Worm (Caenorhabditis elegans) whole organism, L4 larva: Measurements from ENCODE around the gene ZK1098.9.

Source experiments
- D1046.2 ChIP-seq: fragments of 200-800 bp; sonication (Bioruptor generic); IDR thresholded peaks from 2 replicates; pipeline ENCODE4 v1.3.6; 2022; ENCODE audit warnings: missing genetic modification characterization, missing compliant biosample characterization
- F49E8.2 ChIP-seq: sonication (generic microtip); optimal IDR thresholded peaks from 2 replicates; lab custom pipeline; 2016; ENCODE audit warnings: missing compliant biosample characterization, mild to moderate bottlenecking, missing genetic modification characterization, borderline replicate concordance
- T20F7.1 ChIP-seq: fragments of 200-800 bp; sonication (Bioruptor generic); optimal IDR thresholded peaks from 2 replicates; lab custom pipeline; 2018; ENCODE audit warnings: mild to moderate bottlenecking, missing genetic modification characterization, missing compliant biosample characterization
- T26A8.4 ChIP-seq: fragments of 200-800 bp; sonication (Bioruptor generic); IDR thresholded peaks from 2 replicates; pipeline ENCODE4 v1.3.6; 2022; ENCODE audit warnings: missing genetic modification characterization, missing compliant biosample characterization
- Y48G9A.11 ChIP-seq: fragments of 200-800 bp; sonication (Bioruptor generic); IDR thresholded peaks from 2 replicates; pipeline ENCODE4 v1.3.6; 2022; ENCODE audit warnings: missing genetic modification reagents, missing genetic modification characterization, missing compliant biosample characterization
- Y5F2A.4 ChIP-seq: fragments of 200-800 bp; sonication (Bioruptor generic); optimal IDR thresholded peaks from 2 replicates; lab custom pipeline; 2018; ENCODE audit warnings: mild to moderate bottlenecking, missing genetic modification characterization, missing compliant biosample characterization
- ZK337.2 ChIP-seq: fragments of 200-800 bp; sonication (Bioruptor generic); IDR thresholded peaks from 2 replicates; pipeline ENCODE4 v1.3.6; 2022; ENCODE audit warnings: missing genetic modification reagents, missing genetic modification characterization, missing compliant biosample characterization
- ZK546.5 ChIP-seq, 2 experiments: sonication (generic microtip); optimal IDR thresholded peaks; 2 replicates each; lab custom pipeline; 2017; ENCODE audit warnings: missing biosample characterization in 2 of 2, missing genetic modification characterization in 2 of 2
- aha-1 ChIP-seq: fragments of 150-350 bp; peaks from one replicate; lab custom pipeline; 2014; ENCODE audit warnings: missing biosample characterization, missing genetic modification characterization
- aly-2 ChIP-seq: sonication (generic microtip); optimal IDR thresholded peaks from 2 replicates; lab custom pipeline; 2018; ENCODE audit warnings: missing biosample characterization, missing genetic modification characterization
- arid-1 ChIP-seq: fragments of 200-800 bp; sonication (Bioruptor generic); conservative IDR thresholded peaks from 2 replicates; pipeline ENCODE4 v1.3.6; 2022; ENCODE audit warnings: missing genetic modification reagents, missing genetic modification characterization, missing compliant biosample characterization
- ceh-44 ChIP-seq: fragments of 200-800 bp; sonication (Bioruptor generic); IDR thresholded peaks from 2 replicates; pipeline ENCODE4 v1.3.6; 2022; ENCODE audit warnings: missing genetic modification reagents, missing genetic modification characterization, missing compliant biosample characterization
- ceh-62 ChIP-seq: sonication (generic microtip); optimal IDR thresholded peaks from 2 replicates; lab custom pipeline; 2017; ENCODE audit warnings: missing biosample characterization, missing genetic modification characterization
- ctbp-1 ChIP-seq: fragments of 200-800 bp; sonication (Bioruptor generic); IDR thresholded peaks from 2 replicates; pipeline ENCODE4 v1.3.6; 2022; ENCODE audit warnings: missing genetic modification reagents, missing genetic modification characterization, missing compliant biosample characterization
- daf-12 ChIP-seq: fragments of 150-350 bp; optimal IDR thresholded peaks from 2 replicates; lab custom pipeline; 2014; ENCODE audit warnings: missing biosample characterization, missing genetic modification reagents, missing genetic modification characterization
- daf-16 ChIP-seq, 3 experiments: sonication (generic microtip); optimal IDR thresholded peaks; 2 replicates each; lab custom pipeline; 2016 to 2017; ENCODE audit warnings: missing genetic modification characterization in 3 of 3, missing genetic modification reagents in 3 of 3, mild to moderate bottlenecking in 2 of 3, missing compliant biosample characterization in 2 of 3, missing biosample characterization in 1 of 3, moderate library complexity in 1 of 3
- daf-19 ChIP-seq: fragments of 200-800 bp; sonication (Bioruptor generic); conservative IDR thresholded peaks from 2 replicates; pipeline ENCODE4 v1.3.6; 2022; ENCODE audit warnings: missing genetic modification characterization, missing compliant biosample characterization
- dpl-1 ChIP-seq: fragments of 150-350 bp; optimal IDR thresholded peaks from 2 replicates; lab custom pipeline; 2014; ENCODE audit warnings: missing biosample characterization, missing genetic modification reagents, missing genetic modification characterization
- fkh-10 ChIP-seq: fragments of 150-350 bp; optimal IDR thresholded peaks from 2 replicates; lab custom pipeline; 2014; ENCODE audit warnings: missing biosample characterization, missing genetic modification reagents, missing genetic modification characterization
- gei-8 ChIP-seq: fragments of 200-800 bp; sonication (Bioruptor generic); optimal IDR thresholded peaks from 2 replicates; lab custom pipeline; 2018; ENCODE audit warnings: mild to moderate bottlenecking, missing genetic modification characterization, missing compliant biosample characterization
- hlh-11 ChIP-seq: fragments of 200-800 bp; sonication (Bioruptor generic); optimal IDR thresholded peaks from 2 replicates; lab custom pipeline; 2018; ENCODE audit warnings: mild to moderate bottlenecking, missing genetic modification characterization, missing compliant biosample characterization
- hlh-30 ChIP-seq: sonication (generic microtip); optimal IDR thresholded peaks from 2 replicates; lab custom pipeline; 2017; ENCODE audit warnings: antibody characterized with exemption, mild to moderate bottlenecking, missing genetic modification characterization, missing compliant biosample characterization; ENCODE audit not compliant: insufficient read depth
- lim-7 ChIP-seq: fragments of 200-800 bp; sonication (Bioruptor generic); IDR thresholded peaks from 2 replicates; pipeline ENCODE4 v1.3.6; 2022; ENCODE audit warnings: missing genetic modification characterization, missing compliant biosample characterization
- lin-15B ChIP-seq: fragments of 150-350 bp; sonication (generic microtip); optimal IDR thresholded peaks from 3 replicates; lab custom pipeline; 2014; ENCODE audit warnings: missing biosample characterization, missing genetic modification characterization
- lin-38 ChIP-seq: fragments of 200-800 bp; sonication (Bioruptor generic); IDR thresholded peaks from 2 replicates; pipeline ENCODE4 v1.3.6; 2022; ENCODE audit warnings: missing genetic modification reagents, missing genetic modification characterization, missing compliant biosample characterization
- lin-39 ChIP-seq: fragments of 150-350 bp; optimal IDR thresholded peaks from 2 replicates; lab custom pipeline; 2014; ENCODE audit warnings: missing biosample characterization, missing genetic modification reagents, missing genetic modification characterization
- lir-3 ChIP-seq: sonication (generic microtip); optimal IDR thresholded peaks from 2 replicates; lab custom pipeline; 2016; ENCODE audit warnings: mild to moderate bottlenecking, missing genetic modification characterization, missing compliant biosample characterization
- lsy-2 ChIP-seq, 2 experiments: fragments of 150-350 bp in 1 of 2; sonication (generic microtip) in 1 of 2; optimal IDR thresholded peaks; 2 replicates each; lab custom pipeline; 2014 to 2017; ENCODE audit warnings: missing biosample characterization in 2 of 2, missing genetic modification characterization in 2 of 2
- madf-5 ChIP-seq, 2 experiments: fragments of 200-800 bp; sonication (Bioruptor generic); IDR thresholded peaks; 2 replicates each; pipeline ENCODE4 v1.3.6; 2022; ENCODE audit warnings: missing compliant biosample characterization in 2 of 2, missing genetic modification characterization in 2 of 2
- madf-9 ChIP-seq: fragments of 200-800 bp; sonication (Bioruptor generic); conservative IDR thresholded peaks from 2 replicates; pipeline ENCODE4 v1.3.6; 2022; ENCODE audit warnings: missing genetic modification reagents, missing genetic modification characterization, missing compliant biosample characterization
- mep-1 ChIP-seq: fragments of 150-350 bp; sonication (generic microtip); optimal IDR thresholded peaks from 3 replicates; lab custom pipeline; 2014; ENCODE audit warnings: missing biosample characterization, missing genetic modification characterization
- mxl-2 ChIP-seq: fragments of 200-800 bp; sonication (Bioruptor generic); conservative IDR thresholded peaks from 2 replicates; pipeline ENCODE4 v1.3.6; 2022; ENCODE audit warnings: missing genetic modification reagents, missing genetic modification characterization, missing compliant biosample characterization
- nhr-102 ChIP-seq: sonication (generic microtip); optimal IDR thresholded peaks from 2 replicates; lab custom pipeline; 2016; ENCODE audit warnings: mild to moderate bottlenecking, missing genetic modification characterization, moderate library complexity, missing compliant biosample characterization
- nhr-11 ChIP-seq: fragments of 150-350 bp; optimal IDR thresholded peaks from 2 replicates; lab custom pipeline; 2014; ENCODE audit warnings: missing biosample characterization, missing genetic modification characterization
- nhr-28 ChIP-seq: fragments of 150-350 bp; optimal IDR thresholded peaks from 2 replicates; lab custom pipeline; 2014; ENCODE audit warnings: missing biosample characterization, missing genetic modification characterization
- nhr-48 ChIP-seq: sonication (generic microtip); optimal IDR thresholded peaks from 2 replicates; lab custom pipeline; 2016; ENCODE audit warnings: mild to moderate bottlenecking, missing genetic modification characterization, missing compliant biosample characterization
- nhr-6 ChIP-seq: fragments of 150-350 bp; optimal IDR thresholded peaks from 2 replicates; lab custom pipeline; 2014; ENCODE audit warnings: missing biosample characterization, missing genetic modification characterization
- rbr-2 ChIP-seq: sonication (generic microtip); optimal IDR thresholded peaks from 2 replicates; lab custom pipeline; 2016; ENCODE audit warnings: missing genotype, missing genetic modification characterization, missing compliant biosample characterization
- saeg-2 ChIP-seq: fragments of 200-800 bp; sonication (Bioruptor generic); IDR thresholded peaks from 2 replicates; pipeline ENCODE4 v1.3.6; 2022; ENCODE audit warnings: missing genetic modification reagents, missing genetic modification characterization, missing compliant biosample characterization
- set-16 ChIP-seq: fragments of 200-800 bp; sonication (Bioruptor generic); IDR thresholded peaks from 2 replicates; pipeline ENCODE4 v1.3.6; 2022; ENCODE audit warnings: missing genetic modification reagents, missing genetic modification characterization, missing compliant biosample characterization
- tra-1 ChIP-seq: fragments of 200-800 bp; sonication (Bioruptor generic); IDR thresholded peaks from 2 replicates; pipeline ENCODE4 v1.3.6; 2022; ENCODE audit warnings: missing genetic modification reagents, missing genetic modification characterization, missing compliant biosample characterization
- unc-62 ChIP-seq, 3 experiments: fragments of 150-350 bp in 1 of 3; sonication (generic microtip); optimal IDR thresholded peaks in 2 of 3; peaks in 1 of 3; 1 replicate in 1 of 3; 2 replicates in 2 of 3; lab custom pipeline; 2014 to 2017; ENCODE audit warnings: missing biosample characterization in 3 of 3, missing genetic modification characterization in 3 of 3, missing genetic modification reagents in 3 of 3, missing genotype in 1 of 3
- zag-1 ChIP-seq: fragments of 150-350 bp; optimal IDR thresholded peaks from 2 replicates; lab custom pipeline; 2014; ENCODE audit warnings: missing biosample characterization, missing genetic modification characterization
- zip-2 ChIP-seq: fragments of 150-350 bp; optimal IDR thresholded peaks from 2 replicates; lab custom pipeline; 2014; ENCODE audit warnings: missing biosample characterization, missing genetic modification characterization
- ztf-11 ChIP-seq: fragments of 150-350 bp; optimal IDR thresholded peaks from 2 replicates; lab custom pipeline; 2014; ENCODE audit warnings: missing biosample characterization, missing genetic modification characterization

ZK1098.9 gene

DNA sequence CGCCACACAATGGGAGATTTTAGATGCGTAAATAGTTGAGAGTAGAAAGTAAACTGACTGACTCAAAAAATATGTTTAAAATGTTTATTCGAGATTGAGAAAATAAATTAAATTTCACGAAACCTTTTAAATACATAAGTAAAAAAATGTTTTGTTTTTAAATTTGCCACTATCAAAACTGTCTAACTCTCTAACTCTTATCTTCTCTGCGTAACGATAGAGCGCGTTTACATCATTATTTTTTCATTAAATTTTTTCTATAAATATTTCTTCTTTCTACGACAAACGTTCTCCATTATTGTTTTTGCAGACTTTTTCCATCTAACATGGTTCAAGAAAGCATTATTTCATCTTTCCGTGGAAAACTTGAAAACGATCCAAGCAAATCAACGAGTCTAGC lies 1.4 kb upstream of the ZK1098.9 start, which contains the start of gene eif-2Balpha:
eif-2Balpha (plus strand) TSS at position 304 of the 400 bp plus-strand sequence.
- no peak for TF ChIP-seq lim-7 (GFP tag; lab: Robert Waterston, UW)
- TF ChIP-seq ceh-44 (GFP tag; lab: Robert Waterston, UW): no peak
- TF ChIP-seq daf-16 (GFP tag; optimal IDR thresholded peaks at IDR 0.05; lab: Kevin White, UChicago): no peak
- TF ChIP-seq daf-16 (tag; optimal IDR thresholded peaks at IDR 0.05; lab: Kevin White, UChicago): peak; percentile 16
- TF ChIP-seq ceh-62 (tag; lab: Kevin White, UChicago): no peak
- no peak for TF ChIP-seq tra-1 (GFP tag; lab: Robert Waterston, UW)
- peak; percentile 80 for TF ChIP-seq lin-38 (GFP tag; lab: Robert Waterston, UW)
- peak; percentile 40 for TF ChIP-seq hlh-30 (tag; lab: Kevin White, UChicago)
- TF ChIP-seq lin-15B: no peak
- peak; percentile 16 for TF ChIP-seq mep-1
- peak in 1 of 2 experiments; percentile 84 for TF ChIP-seq lsy-2 (tag; optimal IDR thresholded peaks at IDR 0.05; lab: Kevin White, UChicago)
- TF ChIP-seq set-16 (GFP tag; lab: Robert Waterston, UW): no peak
- peak; percentile 67 for TF ChIP-seq dpl-1

DNA sequence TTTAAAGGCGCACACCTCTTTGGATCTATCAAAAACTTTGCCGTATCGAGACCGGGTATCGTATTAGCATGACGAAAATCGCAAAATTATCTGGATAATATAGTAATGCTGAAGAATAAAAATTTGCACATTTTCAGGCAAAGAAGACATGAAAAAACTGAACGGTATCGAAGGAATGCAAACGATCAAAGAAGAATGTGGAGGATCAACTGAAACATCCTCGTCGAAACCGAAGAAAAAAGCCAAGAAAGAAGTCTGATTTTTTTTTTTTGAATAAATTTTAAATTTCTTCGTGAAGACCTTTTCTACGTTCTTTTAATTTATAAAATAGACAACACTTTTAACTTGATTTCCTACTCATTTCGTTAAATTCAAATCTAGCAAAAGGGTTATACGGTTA lies 595 bp downstream of the ZK1098.9 start, which contains the start of gene ZK1098.12:
ZK1098.12 (plus strand) TSS at position 301 of the 400 bp plus-strand sequence.
- TF ChIP-seq unc-62 (GFP tag; optimal IDR thresholded peaks at IDR 0.05 in 1 of 2; lab: Kevin White, UChicago) (no peak), unc-62 (tag; optimal IDR thresholded peaks at IDR 0.05; lab: Kevin White, UChicago) (no peak), F49E8.2 (tag; lab: Kevin White, UChicago) (no peak), Y48G9A.11 (GFP tag; lab: Robert Waterston, UW) (no peak), hlh-11 (no peak), lin-39 (tag; lab: Kevin White, UChicago) (no peak), zag-1 (tag; lab: Kevin White, UChicago) (no peak), rbr-2 (tag; lab: Kevin White, UChicago) (no peak), T26A8.4 (no peak), aly-2 (tag; lab: Kevin White, UChicago) (no peak), madf-5 (GFP tag; IDR thresholded peaks at IDR 0.05; lab: Robert Waterston, UW) (no peak), nhr-11 (no peak), daf-12 (tag; lab: Kevin White, UChicago) (no peak), ztf-11 (no peak), nhr-48 (tag; lab: Kevin White, UChicago) (no peak), tra-1 (GFP tag; lab: Robert Waterston, UW) (no peak), lim-7 (GFP tag; lab: Robert Waterston, UW) (no peak), Y5F2A.4 (GFP tag; lab: Kevin White, UChicago) (no peak), nhr-102 (no peak)

DNA sequence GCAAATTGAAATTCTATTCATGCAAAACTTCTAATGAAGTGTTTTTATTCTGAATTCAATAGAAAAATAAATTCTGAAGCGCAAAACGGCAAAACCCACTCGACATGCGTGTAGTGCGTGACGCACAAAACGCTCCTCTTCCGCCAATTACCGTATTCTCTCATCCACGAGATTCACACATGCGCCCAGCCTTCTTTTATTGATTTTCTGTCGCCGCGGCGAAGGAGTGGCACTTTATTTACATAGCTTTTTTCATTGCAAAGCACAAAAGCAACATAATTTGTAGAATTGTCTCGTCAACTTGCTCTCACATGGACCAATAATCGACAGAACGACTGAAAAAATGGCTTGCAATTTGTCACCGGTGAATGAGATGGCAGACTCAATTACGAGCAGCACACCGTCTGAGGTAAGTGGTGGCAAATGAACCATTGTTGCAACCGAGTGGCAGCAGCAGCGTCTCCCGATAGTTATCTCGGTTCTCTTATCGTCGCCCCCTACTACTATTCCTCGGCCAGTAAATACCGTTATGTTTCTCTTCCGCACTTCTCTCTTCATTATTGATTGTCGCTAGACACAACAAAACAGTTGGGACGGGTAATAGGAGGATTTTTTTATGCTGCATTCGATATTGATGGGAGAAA lies 1.9 kb downstream of the ZK1098.9 start, which contains the start of gene unc-16:
unc-16 (plus strand) TSS at position 243 of the 644 bp plus-strand sequence.
- TF ChIP-seq madf-9 (GFP tag; lab: Robert Waterston, UW): 0 out of 2 replicates have a peak, but pooled peaks have one; percentile 21
- peak in 1 of 2 experiments; percentile 9 for TF ChIP-seq ZK546.5 (tag; optimal IDR thresholded peaks at IDR 0.05; lab: Kevin White, UChicago)
- peak in 1 of 2 experiments; percentile 64 for TF ChIP-seq unc-62 (GFP tag; optimal IDR thresholded peaks at IDR 0.05 in 1 of 2; lab: Kevin White, UChicago)
- TF ChIP-seq unc-62 (tag; optimal IDR thresholded peaks at IDR 0.05; lab: Kevin White, UChicago): no peak
- peak; percentile 26 for TF ChIP-seq nhr-28 (tag; lab: Kevin White, UChicago)
- TF ChIP-seq nhr-11: peak; percentile 71
- TF ChIP-seq Y5F2A.4 (GFP tag; lab: Kevin White, UChicago): no peak
- peak; percentile 77 for TF ChIP-seq mxl-2
- TF ChIP-seq saeg-2 (GFP tag; lab: Robert Waterston, UW): no peak
- TF ChIP-seq fkh-10 (GFP tag; lab: Kevin White, UChicago): peak; percentile 91
- no peak for TF ChIP-seq daf-19 (GFP tag; lab: Robert Waterston, UW)
- TF ChIP-seq aha-1 (tag; lab: Kevin White, UChicago): peak; percentile 98
- peak; percentile 70 for TF ChIP-seq nhr-6
- no peak for TF ChIP-seq D1046.2
- TF ChIP-seq ctbp-1: peak; percentile 68; the same call in 1 of the 2 replicates
- no peak for TF ChIP-seq lin-39 (tag; lab: Kevin White, UChicago)
- TF ChIP-seq arid-1 (GFP tag; lab: Robert Waterston, UW): peak; percentile 50; the same call in 1 of the 2 replicates
- no peak for TF ChIP-seq gei-8 (GFP tag; lab: Kevin White, UChicago)
- peak; percentile 51 for TF ChIP-seq nhr-102
- TF ChIP-seq T20F7.1 (GFP tag; lab: Kevin White, UChicago): peak; percentile 82
- TF ChIP-seq ZK337.2 (GFP tag; lab: Robert Waterston, UW): 0 out of 2 replicates have a peak, but pooled peaks have one; percentile 8
- TF ChIP-seq aly-2 (tag; lab: Kevin White, UChicago): no peak
- no peak for TF ChIP-seq lir-3 (tag; lab: Kevin White, UChicago)
- TF ChIP-seq ceh-44 (GFP tag; lab: Robert Waterston, UW): peak; percentile 36; the same call in 1 of the 2 replicates
- no peak for TF ChIP-seq zip-2
- TF ChIP-seq lin-38 (GFP tag; lab: Robert Waterston, UW): peak; percentile 90
